Worm (Caenorhabditis elegans) whole organism, young adult: Measurements from ENCODE around the gene ubc-17.

ENCODE experiments used
- D2030.7 ChIP-seq: fragments of 200-800 bp; sonication (Bioruptor generic); IDR thresholded peaks from 2 replicates; pipeline ENCODE4 v1.3.6; 2022; ENCODE audit warnings: missing genetic modification reagents, missing genetic modification characterization, missing compliant biosample characterization
- F10E7.11 ChIP-seq: sonication (generic microtip); optimal IDR thresholded peaks from 2 replicates; lab custom pipeline; 2017; ENCODE audit warnings: mild to moderate bottlenecking, missing genetic modification characterization, moderate library complexity, missing compliant biosample characterization
- T26A5.8 ChIP-seq: sonication (generic microtip); optimal IDR thresholded peaks from 2 replicates; lab custom pipeline; 2016; ENCODE audit warnings: missing genetic modification characterization, missing compliant biosample characterization
- Y56A3A.18 ChIP-seq: fragments of 200-800 bp; sonication (Bioruptor generic); IDR thresholded peaks from 2 replicates; pipeline ENCODE4 v1.3.6; 2022; ENCODE audit warnings: missing genetic modification reagents, missing genetic modification characterization, missing compliant biosample characterization
- Y95B8A.8 ChIP-seq: fragments of 200-800 bp; sonication (Bioruptor generic); IDR thresholded peaks from 2 replicates; pipeline ENCODE4 v1.3.6; 2022; ENCODE audit warnings: missing genetic modification reagents, missing genetic modification characterization, missing compliant biosample characterization
- akir-1 ChIP-seq: fragments of 200-800 bp; sonication (Bioruptor generic); optimal IDR thresholded peaks from 2 replicates; lab custom pipeline; 2018; ENCODE audit warnings: mild to moderate bottlenecking, missing genetic modification characterization, moderate library complexity, missing compliant biosample characterization
- athp-1 ChIP-seq: sonication (generic microtip); optimal IDR thresholded peaks from 2 replicates; lab custom pipeline; 2017; ENCODE audit warnings: mild to moderate bottlenecking, missing genetic modification characterization, missing compliant biosample characterization
- attf-5 ChIP-seq: fragments of 200-800 bp; sonication (Bioruptor generic); optimal IDR thresholded peaks from 2 replicates; lab custom pipeline; 2018; ENCODE audit warnings: mild to moderate bottlenecking, missing genetic modification characterization, missing compliant biosample characterization
- cebp-1 ChIP-seq, 2 experiments: fragments of 200-800 bp in 1 of 2; sonication (Bioruptor generic) in 1 of 2; sonication (generic microtip) in 1 of 2; IDR thresholded peaks in 1 of 2; optimal IDR thresholded peaks in 1 of 2; 2 replicates each; pipeline versions ENCODE4 v1.3.6 to Lab custom; 2017 to 2022; ENCODE audit warnings: missing compliant biosample characterization in 2 of 2, missing genetic modification characterization in 2 of 2, mild to moderate bottlenecking in 1 of 2, missing genetic modification reagents in 1 of 2, moderate library complexity in 1 of 2
- ceh-100 ChIP-seq: fragments of 200-800 bp; sonication (Bioruptor generic); IDR thresholded peaks from 2 replicates; pipeline ENCODE4 v1.3.6; 2022; ENCODE audit warnings: missing genetic modification reagents, missing genetic modification characterization, missing compliant biosample characterization
- egl-44 ChIP-seq: fragments of 200-800 bp; sonication (Bioruptor generic); IDR thresholded peaks from 2 replicates; pipeline ENCODE4 v1.3.6; 2022; ENCODE audit warnings: missing genetic modification reagents, missing genetic modification characterization, missing compliant biosample characterization
- hlh-12 ChIP-seq: sonication (generic microtip); optimal IDR thresholded peaks from 2 replicates; lab custom pipeline; 2016; ENCODE audit warnings: missing genetic modification characterization, missing compliant biosample characterization
- hlh-26 ChIP-seq: fragments of 200-800 bp; sonication (Bioruptor generic); conservative IDR thresholded peaks from 2 replicates; pipeline ENCODE4 v1.3.6; 2022; ENCODE audit warnings: missing genetic modification reagents, missing genetic modification characterization, missing compliant biosample characterization
- hmg-20 ChIP-seq: fragments of 200-800 bp; sonication (Bioruptor generic); IDR thresholded peaks from 2 replicates; pipeline ENCODE4 v1.3.6; 2022; ENCODE audit warnings: missing genetic modification reagents, missing genetic modification characterization, missing compliant biosample characterization
- hrde-1 ChIP-seq: sonication (generic microtip); optimal IDR thresholded peaks from 2 replicates; lab custom pipeline; 2016; ENCODE audit warnings: missing genetic modification characterization, mild to moderate bottlenecking, missing compliant biosample characterization, moderate library complexity, missing genotype, missing genetic modification reagents, borderline replicate concordance
- let-526 ChIP-seq: fragments of 200-800 bp; sonication (Bioruptor generic); IDR thresholded peaks from 2 replicates; pipeline ENCODE4 v1.3.6; 2022; ENCODE audit warnings: missing genetic modification reagents, missing genetic modification characterization, missing compliant biosample characterization
- lin-35 ChIP-seq, 3 experiments: fragments of 150-350 bp in 2 of 3; sonication (generic microtip) in 1 of 3; optimal IDR thresholded peaks; 2 replicates each; lab custom pipeline; 2014 to 2018; ENCODE audit warnings: missing biosample characterization in 3 of 3, missing genetic modification characterization in 3 of 3, missing genetic modification reagents in 3 of 3
- lin-40 ChIP-seq: sonication (generic microtip); optimal IDR thresholded peaks from 2 replicates; lab custom pipeline; 2016; ENCODE audit warnings: missing genetic modification characterization, mild to moderate bottlenecking, missing compliant biosample characterization, missing genotype, missing genetic modification reagents
- lsl-1 ChIP-seq: fragments of 200-800 bp; sonication (Bioruptor generic); optimal IDR thresholded peaks from 2 replicates; lab custom pipeline; 2018; ENCODE audit warnings: mild to moderate bottlenecking, missing genetic modification characterization, moderate library complexity, missing compliant biosample characterization
- madf-10 ChIP-seq: sonication (generic microtip); optimal IDR thresholded peaks from 2 replicates; lab custom pipeline; 2016; ENCODE audit warnings: mild to moderate bottlenecking, missing genetic modification characterization, missing compliant biosample characterization
- madf-3 ChIP-seq: fragments of 200-800 bp; sonication (Bioruptor generic); IDR thresholded peaks from 2 replicates; pipeline ENCODE4 v1.3.6; 2022; ENCODE audit warnings: missing genetic modification reagents, missing genetic modification characterization, missing compliant biosample characterization
- mxl-1 ChIP-seq: sonication (generic microtip); optimal IDR thresholded peaks from 2 replicates; lab custom pipeline; 2016; ENCODE audit warnings: missing genetic modification characterization, missing compliant biosample characterization
- nfya-1 ChIP-seq: sonication (generic microtip); optimal IDR thresholded peaks from 2 replicates; lab custom pipeline; 2017; ENCODE audit warnings: antibody characterized with exemption, missing compliant biosample characterization, missing genetic modification characterization, borderline replicate concordance; ENCODE audit not compliant: insufficient read depth
- nhr-80 ChIP-seq: sonication (generic microtip); optimal IDR thresholded peaks from 2 replicates; lab custom pipeline; 2016; ENCODE audit warnings: missing genetic modification characterization, missing compliant biosample characterization
- sdz-38 ChIP-seq: sonication (generic microtip); optimal IDR thresholded peaks from 2 replicates; lab custom pipeline; 2016; ENCODE audit warnings: missing genotype, missing genetic modification characterization, missing compliant biosample characterization
- sea-2 ChIP-seq: fragments of 200-800 bp; sonication (Bioruptor generic); IDR thresholded peaks from 2 replicates; pipeline ENCODE4 v1.3.6; 2022; ENCODE audit warnings: missing genetic modification characterization, missing compliant biosample characterization
- tbp1 ChIP-seq: fragments of 200-800 bp; sonication (Bioruptor generic); optimal IDR thresholded peaks from 2 replicates; lab custom pipeline; 2018; ENCODE audit warnings: mild to moderate bottlenecking, missing genetic modification characterization, missing compliant biosample characterization
- unc-62 ChIP-seq: fragments of 150-350 bp; optimal IDR thresholded peaks from 2 replicates; lab custom pipeline; 2014; ENCODE audit warnings: missing biosample characterization, missing genetic modification reagents, missing genetic modification characterization
- ztf-6 ChIP-seq: fragments of 200-800 bp; sonication (Bioruptor generic); IDR thresholded peaks from 2 replicates; pipeline ENCODE4 v1.3.6; 2022; ENCODE audit warnings: missing genetic modification reagents, missing genetic modification characterization, missing compliant biosample characterization

Gene ubc-17

ce11 chrX:7099049-7099448, 48.7 kb downstream of the ubc-17 start:
- TF ChIP-seq sea-2 (GFP tag; lab: Robert Waterston, UW) (no peak), mxl-1 (tag; lab: Kevin White, UChicago) (no peak)

- TF ChIP-seq akir-1 (GFP tag; lab: Kevin White, UChicago) = no peak
- no peak for TF ChIP-seq hlh-26
- no peak for TF ChIP-seq Y56A3A.18
- no peak for TF ChIP-seq madf-3
- TF ChIP-seq attf-5 (GFP tag; lab: Kevin White, UChicago) = peak; percentile 27
- no peak for TF ChIP-seq athp-1 (tag; lab: Kevin White, UChicago)
- no peak for TF ChIP-seq sdz-38
- no peak for TF ChIP-seq egl-44
- peak; percentile 58 for TF ChIP-seq nhr-80 (tag; lab: Kevin White, UChicago)
These were observed 49.9 kb downstream of the ubc-17 start, which contains the start of gene C36B7.6 for ce11 chrX:7100290-7100689. Gene C36B7.6 (minus strand): TSS chrX:7100338.

- no peak for TF ChIP-seq lin-40 (tag; lab: Kevin White, UChicago)
- no peak for TF ChIP-seq lsl-1 (GFP tag; lab: Kevin White, UChicago)
- no peak for TF ChIP-seq D2030.7 (GFP tag; lab: Robert Waterston, UW)
- no peak for TF ChIP-seq hrde-1 (tag; lab: Kevin White, UChicago)
- TF ChIP-seq madf-10 (tag; lab: Kevin White, UChicago) = no peak
- no peak for TF ChIP-seq cebp-1 (GFP tag; IDR thresholded peaks at IDR 0.05; lab: Robert Waterston, UW)
- TF ChIP-seq cebp-1 (tag; optimal IDR thresholded peaks at IDR 0.05; lab: Kevin White, UChicago) = no peak
- TF ChIP-seq ceh-100 (GFP tag; lab: Robert Waterston, UW) = no peak
- TF ChIP-seq tbp1 (GFP tag; lab: Kevin White, UChicago) = no peak
- TF ChIP-seq Y95B8A.8 (GFP tag; lab: Robert Waterston, UW) = no peak
- TF ChIP-seq nfya-1 (tag; lab: Kevin White, UChicago) = no peak
- TF ChIP-seq T26A5.8 = no peak
- TF ChIP-seq lin-35 (GFP tag; optimal IDR thresholded peaks at IDR 0.05; lab: Kevin White, UChicago) = no peak
- TF ChIP-seq egl-44 = no peak
- no peak for TF ChIP-seq hlh-12 (tag; lab: Kevin White, UChicago)
- no peak for TF ChIP-seq unc-62 (GFP tag; lab: Kevin White, UChicago)
- TF ChIP-seq ztf-6 (GFP tag; lab: Robert Waterston, UW) = no peak
- no peak for TF ChIP-seq nhr-80 (tag; lab: Kevin White, UChicago)
- TF ChIP-seq F10E7.11 (tag; lab: Kevin White, UChicago) = no peak
- no peak for TF ChIP-seq hmg-20 (GFP tag; lab: Robert Waterston, UW)
- no peak for TF ChIP-seq let-526 (GFP tag; lab: Robert Waterston, UW)
These were observed 51.1 kb downstream of the ubc-17 start, which contains the start of gene C36B7.3 for ce11 chrX:7101477-7101876. Gene C36B7.3 (plus strand): TSS chrX:7101777.
